Fruit fly (Drosophila melanogaster): ENCODE results near the gene Ssdp.
A peak's percentile ranks its signal among the peaks of the same experiment; 100 is the strongest.

The Ssdp gene

dm6 chr3R:18223434-18223833 lies 24.0 kb upstream of the Ssdp start, which contains the start of the genes mTerf5 and Non3 (continued):
- TF ChIP-seq CG3838 (GFP tag; optimal IDR thresholded peaks at IDR 0.05), result no peak
- TF ChIP-seq C15 (GFP tag; IDR thresholded peaks at IDR 0.05), result no peak
- TF ChIP-seq CG10366 (GFP tag; IDR thresholded peaks at IDR 0.05), result peak; percentile 27; the same call in 1 of the 2 replicates
- TF ChIP-seq slou (GFP tag; optimal IDR thresholded peaks at IDR 0.05), result no peak
- no peak for TF ChIP-seq wdn (GFP tag; IDR thresholded peaks at IDR 0.05)
- TF ChIP-seq CG13287 (GFP tag; IDR thresholded peaks at IDR 0.05; ENCODE audit: partially characterized antibody), result peak; percentile 95
- TF ChIP-seq CG31365 (tag; optimal IDR thresholded peaks at IDR 0.05), result no peak
- no peak for TF ChIP-seq cad (GFP tag; optimal IDR thresholded peaks at IDR 0.05)
- no peak for TF ChIP-seq Oaz (GFP tag; IDR thresholded peaks at IDR 0.05)
- peak; percentile 21 for TF ChIP-seq CG3065 (GFP tag; optimal IDR thresholded peaks at IDR 0.05)
- TF ChIP-seq her (GFP tag; optimal IDR thresholded peaks at IDR 0.05), result no peak
- peak; percentile 5 for TF ChIP-seq Sox100B (GFP tag; optimal IDR thresholded peaks at IDR 0.05)
- TF ChIP-seq trh (GFP tag; optimal IDR thresholded peaks at IDR 0.05), result no peak
- no peak for TF ChIP-seq CG14050 (GFP tag; IDR thresholded peaks at IDR 0.05)
- 0 out of 3 replicates have a peak, but pooled peaks have one; percentile 30 for TF ChIP-seq ase (GFP tag; IDR thresholded peaks at IDR 0.05)
- TF ChIP-seq ssp (GFP tag; IDR thresholded peaks at IDR 0.05), result no peak
- peak; percentile 63 for TF ChIP-seq CG18262 (tag; optimal IDR thresholded peaks at IDR 0.05)
- no peak for TF ChIP-seq CG5245 (GFP tag; optimal IDR thresholded peaks at IDR 0.05)
- TF ChIP-seq sens (GFP tag), result peak; percentile 83
- peak; percentile 68 for TF ChIP-seq ind (GFP tag; optimal IDR thresholded peaks at IDR 0.05)
- TF ChIP-seq CG30020 (tag; optimal IDR thresholded peaks at IDR 0.05), result peak; percentile 57
- TF ChIP-seq Jarid2 (GFP tag; optimal IDR thresholded peaks at IDR 0.05), result no peak
- peak; percentile 47 for TF ChIP-seq CG33557 (GFP tag; optimal IDR thresholded peaks at IDR 0.05)
- TF ChIP-seq HmgZ (tag; optimal IDR thresholded peaks at IDR 0.05), result peak; percentile 55
- peak; percentile 64 for TF ChIP-seq Fer1 (GFP tag; optimal IDR thresholded peaks at IDR 0.05)
- TF ChIP-seq gce (GFP tag; IDR thresholded peaks at IDR 0.05), result no peak
- peak; percentile 46 for TF ChIP-seq Chrac-16 (GFP tag; optimal IDR thresholded peaks at IDR 0.05)
- TF ChIP-seq CG9727 (GFP tag; optimal IDR thresholded peaks at IDR 0.05), result peak; percentile 60
- no peak for TF ChIP-seq sim (GFP tag; IDR thresholded peaks at IDR 0.05)
- TF ChIP-seq CG3847 (GFP tag; IDR thresholded peaks at IDR 0.05), result peak; percentile 54
- peak; percentile 95 for TF ChIP-seq trem (tag; optimal IDR thresholded peaks at IDR 0.05)
- peak; percentile 88 for TF ChIP-seq dm (GFP tag; optimal IDR thresholded peaks at IDR 0.05)
- no peak for TF ChIP-seq sr (GFP tag; IDR thresholded peaks at IDR 0.05)
- TF ChIP-seq CG8359 (GFP tag; optimal IDR thresholded peaks at IDR 0.05; ENCODE audit: borderline replicate concordance), result no peak
- no peak for TF ChIP-seq CG9609 (GFP tag; optimal IDR thresholded peaks at IDR 0.05)
- peak; percentile 12 for TF ChIP-seq Bdp1 (GFP tag; optimal IDR thresholded peaks at IDR 0.05)
- TF ChIP-seq prd (optimal IDR thresholded peaks at IDR 0.05), result no peak
- peak; percentile 66 for TF ChIP-seq prd (GFP tag; IDR thresholded peaks at IDR 0.05)
- no peak for TF ChIP-seq kni (GFP tag; optimal IDR thresholded peaks at IDR 0.05)
- no peak; the same call in 2 of the 3 replicates for TF ChIP-seq croc (GFP tag; conservative IDR thresholded peaks at IDR 0.05)
- peak; percentile 23 for TF ChIP-seq fd3F (GFP tag; optimal IDR thresholded peaks at IDR 0.05)
- no peak for TF ChIP-seq CG11560 (tag; IDR thresholded peaks at IDR 0.05)
- no peak for TF ChIP-seq chif (GFP tag; optimal IDR thresholded peaks at IDR 0.05)
- TF ChIP-seq sna (GFP tag; IDR thresholded peaks at IDR 0.05; ENCODE audit: partially characterized antibody), result peak; percentile 93
- peak; percentile 31 for TF ChIP-seq Dp (GFP tag; optimal IDR thresholded peaks at IDR 0.05)
- no peak for TF ChIP-seq ttk (GFP tag; IDR thresholded peaks at IDR 0.05)
- TF ChIP-seq pfk (GFP tag; optimal IDR thresholded peaks at IDR 0.05), result no peak
- TF ChIP-seq HLH54F (GFP tag; optimal IDR thresholded peaks at IDR 0.05), result peak; percentile 33
- peak; percentile 47 for TF ChIP-seq CG13894 (tag; optimal IDR thresholded peaks at IDR 0.05)
- peak; percentile 45 for TF ChIP-seq zfh2 (GFP tag; optimal IDR thresholded peaks at IDR 0.05)
- peak; percentile 45 for TF ChIP-seq mam (GFP tag; optimal IDR thresholded peaks at IDR 0.05)
- TF ChIP-seq nmo (GFP tag; optimal IDR thresholded peaks at IDR 0.05), result peak; percentile 79
- peak; percentile 20 for TF ChIP-seq CG7556 (GFP tag; optimal IDR thresholded peaks at IDR 0.05)

All from whole organism, embryonic.